Worm (Caenorhabditis elegans) whole organism, young adult: Measurements from ENCODE around the gene T14B1.1.

Experiments used
- B0019.2 ChIP-seq: fragments of 200-800 bp; sonication (Bioruptor generic); conservative IDR thresholded peaks from 2 replicates; pipeline ENCODE4 v1.3.6; 2022; ENCODE audit warnings: missing genetic modification reagents, missing genetic modification characterization, missing compliant biosample characterization
- B0261.1 ChIP-seq: sonication (generic microtip); optimal IDR thresholded peaks from 2 replicates; lab custom pipeline; 2016; ENCODE audit warnings: mild to moderate bottlenecking, missing genetic modification characterization, moderate library complexity, missing compliant biosample characterization
- F22D6.2 ChIP-seq: sonication (generic microtip); optimal IDR thresholded peaks from 2 replicates; lab custom pipeline; 2016; ENCODE audit warnings: mild to moderate bottlenecking, missing genetic modification characterization, missing compliant biosample characterization
- F23B12.7 ChIP-seq: sonication (generic microtip); optimal IDR thresholded peaks from 2 replicates; lab custom pipeline; 2017; ENCODE audit warnings: missing genetic modification characterization, mild to moderate bottlenecking, missing compliant biosample characterization, antibody characterized with exemption, moderate library complexity; ENCODE audit not compliant: insufficient read depth
- F57A8.1 ChIP-seq: fragments of 200-800 bp; sonication (Bioruptor generic); optimal IDR thresholded peaks from 2 replicates; lab custom pipeline; 2018; ENCODE audit warnings: mild to moderate bottlenecking, missing genetic modification characterization, moderate library complexity, missing compliant biosample characterization
- Y79H2A.3 ChIP-seq: fragments of 200-800 bp; sonication (Bioruptor generic); conservative IDR thresholded peaks from 2 replicates; pipeline ENCODE4 v1.3.6; 2022; ENCODE audit warnings: missing genetic modification reagents, missing genetic modification characterization, missing compliant biosample characterization
- ZK185.1 ChIP-seq: sonication (generic microtip); optimal IDR thresholded peaks from 2 replicates; lab custom pipeline; 2016; ENCODE audit warnings: mild to moderate bottlenecking, missing genetic modification characterization, missing compliant biosample characterization; ENCODE audit not compliant: poor library complexity, severe bottlenecking
- ama-1 ChIP-seq, 3 experiments: fragments of 150-350 bp in 1 of 3; sonication (generic microtip) in 2 of 3; optimal IDR thresholded peaks; 2 replicates each; lab custom pipeline; 2014 to 2018; ENCODE audit warnings: missing biosample characterization in 2 of 3, missing genetic modification characterization in 2 of 3, missing genetic modification reagents in 2 of 3
- attf-6 ChIP-seq: fragments of 200-800 bp; sonication (Bioruptor generic); IDR thresholded peaks from 2 replicates; pipeline ENCODE4 v1.3.6; 2022; ENCODE audit warnings: missing genetic modification reagents, missing genetic modification characterization, missing compliant biosample characterization
- bed-2 ChIP-seq: fragments of 200-800 bp; sonication (Bioruptor generic); IDR thresholded peaks from 2 replicates; pipeline ENCODE4 v1.3.6; 2022; ENCODE audit warnings: missing genetic modification reagents, missing genetic modification characterization, missing compliant biosample characterization
- cebp-1 ChIP-seq, 2 experiments: fragments of 200-800 bp in 1 of 2; sonication (Bioruptor generic) in 1 of 2; sonication (generic microtip) in 1 of 2; IDR thresholded peaks in 1 of 2; optimal IDR thresholded peaks in 1 of 2; 2 replicates each; pipeline versions ENCODE4 v1.3.6 to Lab custom; 2017 to 2022; ENCODE audit warnings: missing compliant biosample characterization in 2 of 2, missing genetic modification characterization in 2 of 2, mild to moderate bottlenecking in 1 of 2, missing genetic modification reagents in 1 of 2, moderate library complexity in 1 of 2
- cebp-2 ChIP-seq: fragments of 200-800 bp; sonication (Bioruptor generic); IDR thresholded peaks from 2 replicates; pipeline ENCODE4 v1.3.6; 2022; ENCODE audit warnings: missing genetic modification characterization, missing compliant biosample characterization
- ceh-79 ChIP-seq: sonication (generic microtip); optimal IDR thresholded peaks from 2 replicates; lab custom pipeline; 2017; ENCODE audit warnings: mild to moderate bottlenecking, missing genetic modification characterization, missing compliant biosample characterization
- ceh-91 ChIP-seq: fragments of 200-800 bp; sonication (Bioruptor generic); IDR thresholded peaks from 2 replicates; pipeline ENCODE4 v1.3.6; 2022; ENCODE audit warnings: missing genetic modification reagents, missing genetic modification characterization, missing compliant biosample characterization
- die-1 ChIP-seq: sonication (generic microtip); optimal IDR thresholded peaks from 2 replicates; lab custom pipeline; 2016; ENCODE audit warnings: missing genotype, mild to moderate bottlenecking, missing genetic modification characterization, missing compliant biosample characterization
- fkh-3 ChIP-seq: sonication (generic microtip); optimal IDR thresholded peaks from 2 replicates; lab custom pipeline; 2016; ENCODE audit warnings: mild to moderate bottlenecking, missing genetic modification characterization, missing compliant biosample characterization
- gei-17 ChIP-seq: fragments of 200-800 bp; sonication (Bioruptor generic); optimal IDR thresholded peaks from 2 replicates; lab custom pipeline; 2018; ENCODE audit warnings: mild to moderate bottlenecking, missing genetic modification characterization, missing compliant biosample characterization
- hmg-1.2 ChIP-seq: fragments of 200-800 bp; sonication (Bioruptor generic); IDR thresholded peaks from 2 replicates; pipeline ENCODE4 v1.3.6; 2022; ENCODE audit warnings: missing genetic modification reagents, missing genetic modification characterization, missing compliant biosample characterization
- hsf-1 ChIP-seq: fragments of 200-800 bp; sonication (Bioruptor generic); IDR thresholded peaks from 2 replicates; pipeline ENCODE4 v1.3.6; 2022; ENCODE audit warnings: missing genetic modification reagents, missing genetic modification characterization, missing compliant biosample characterization
- lag-1 ChIP-seq: fragments of 200-800 bp; sonication (Bioruptor generic); IDR thresholded peaks from 2 replicates; pipeline ENCODE4 v1.3.6; 2022; ENCODE audit warnings: missing genetic modification reagents, missing genetic modification characterization, missing compliant biosample characterization
- lin-35 ChIP-seq, 3 experiments: fragments of 150-350 bp in 2 of 3; sonication (generic microtip) in 1 of 3; optimal IDR thresholded peaks; 2 replicates each; lab custom pipeline; 2014 to 2018; ENCODE audit warnings: missing biosample characterization in 3 of 3, missing genetic modification characterization in 3 of 3, missing genetic modification reagents in 3 of 3
- lin-40 ChIP-seq: sonication (generic microtip); optimal IDR thresholded peaks from 2 replicates; lab custom pipeline; 2016; ENCODE audit warnings: missing genetic modification characterization, mild to moderate bottlenecking, missing compliant biosample characterization, missing genotype, missing genetic modification reagents
- lsl-1 ChIP-seq: fragments of 200-800 bp; sonication (Bioruptor generic); optimal IDR thresholded peaks from 2 replicates; lab custom pipeline; 2018; ENCODE audit warnings: mild to moderate bottlenecking, missing genetic modification characterization, moderate library complexity, missing compliant biosample characterization
- nfya-2 ChIP-seq: fragments of 200-800 bp; sonication (Bioruptor generic); IDR thresholded peaks from 2 replicates; pipeline ENCODE4 v1.3.6; 2022; ENCODE audit warnings: missing genetic modification reagents, missing genetic modification characterization, missing compliant biosample characterization
- nhr-120 ChIP-seq: fragments of 200-800 bp; sonication (Bioruptor generic); IDR thresholded peaks from 2 replicates; pipeline ENCODE4 v1.3.6; 2022; ENCODE audit warnings: missing genetic modification characterization, missing compliant biosample characterization
- nhr-27 ChIP-seq: fragments of 200-800 bp; sonication (Bioruptor generic); optimal IDR thresholded peaks from 2 replicates; lab custom pipeline; 2018; ENCODE audit warnings: mild to moderate bottlenecking, missing genetic modification characterization, moderate library complexity, missing compliant biosample characterization
- nhr-80 ChIP-seq: sonication (generic microtip); optimal IDR thresholded peaks from 2 replicates; lab custom pipeline; 2016; ENCODE audit warnings: missing genetic modification characterization, missing compliant biosample characterization
- pha-4 ChIP-seq: fragments of 150-350 bp; sonication (generic microtip); optimal IDR thresholded peaks from 2 replicates; lab custom pipeline; 2014; ENCODE audit warnings: missing biosample characterization, missing genetic modification reagents, missing genetic modification characterization
- rec-8 ChIP-seq, 2 experiments: sonication (generic microtip); optimal IDR thresholded peaks; 2 replicates each; lab custom pipeline; 2016; ENCODE audit warnings: mild to moderate bottlenecking in 2 of 2, missing genetic modification characterization in 2 of 2, missing genetic modification reagents in 2 of 2, missing genotype in 2 of 2, missing biosample characterization in 1 of 2, missing compliant biosample characterization in 1 of 2, moderate library complexity in 1 of 2
- sdz-38 ChIP-seq: sonication (generic microtip); optimal IDR thresholded peaks from 2 replicates; lab custom pipeline; 2016; ENCODE audit warnings: missing genotype, missing genetic modification characterization, missing compliant biosample characterization
- ztf-18 ChIP-seq: sonication (generic microtip); optimal IDR thresholded peaks from 2 replicates; lab custom pipeline; 2016; ENCODE audit warnings: missing genotype, mild to moderate bottlenecking, missing genetic modification characterization, missing compliant biosample characterization
- ztf-26 ChIP-seq: sonication (generic microtip); optimal IDR thresholded peaks from 2 replicates; lab custom pipeline; 2017; ENCODE audit warnings: missing genetic modification characterization, missing compliant biosample characterization
- ztf-28 ChIP-seq: fragments of 200-800 bp; sonication (Bioruptor generic); IDR thresholded peaks from 2 replicates; pipeline ENCODE4 v1.3.6; 2022; ENCODE audit warnings: missing genetic modification reagents, missing genetic modification characterization, missing compliant biosample characterization

T14B1.1 gene

DNA sequence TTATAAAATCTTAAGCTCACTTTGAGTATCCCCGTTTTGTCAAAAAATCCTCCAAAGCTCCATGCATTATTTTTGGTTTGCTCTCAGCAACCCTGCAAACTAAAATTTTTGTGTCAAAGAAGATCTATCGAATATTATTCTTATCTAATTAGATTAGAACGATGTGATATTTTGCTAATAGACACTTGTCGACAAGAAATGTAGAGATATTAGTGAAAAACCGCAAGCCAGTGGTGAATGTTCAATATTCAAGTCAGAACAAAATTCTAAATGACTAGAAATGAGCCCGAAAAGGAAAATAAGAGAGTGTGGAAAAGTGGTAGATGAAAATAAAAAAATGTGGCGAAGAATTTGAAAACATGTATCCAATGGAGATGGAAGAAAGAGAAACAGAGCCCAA lies 6.3 kb upstream of the T14B1.1 start, which contains the start of gene C43C3.4 (continued):
- TF ChIP-seq ztf-28 (GFP tag; lab: Robert Waterston, UW) (no peak), sdz-38 (tag; lab: Kevin White, UChicago) (no peak), cebp-2 (GFP tag; lab: Robert Waterston, UW) (no peak), gei-17 (GFP tag; lab: Kevin White, UChicago) (no peak), cebp-1 (GFP tag; IDR thresholded peaks at IDR 0.05; lab: Robert Waterston, UW) (no peak), cebp-1 (tag; optimal IDR thresholded peaks at IDR 0.05; lab: Kevin White, UChicago) (no peak), ztf-18 (tag; lab: Kevin White, UChicago) (no peak), nhr-27 (tag; lab: Kevin White, UChicago) (no peak), rec-8 (tag; optimal IDR thresholded peaks at IDR 0.05; lab: Kevin White, UChicago) (no peak)

DNA sequence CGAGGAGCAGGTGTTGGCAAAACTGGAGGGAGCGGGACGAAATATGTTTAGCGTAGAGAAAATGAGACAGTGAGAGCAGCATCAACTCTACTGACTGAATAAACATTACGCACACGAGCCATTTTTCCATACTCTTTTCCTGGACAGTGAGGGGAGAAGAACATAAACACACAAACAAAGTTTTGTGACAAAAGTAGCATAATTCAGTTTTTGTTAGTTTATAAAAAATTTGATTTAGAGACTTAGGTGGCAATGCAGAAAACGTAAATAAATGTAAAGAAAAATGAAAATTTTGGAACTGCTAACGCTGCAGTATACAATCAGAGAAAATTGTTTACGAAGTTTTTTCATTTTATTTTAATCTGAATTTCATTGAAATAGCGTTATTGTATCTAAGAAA lies 4.7 kb upstream of the T14B1.1 start:
- TF ChIP-seq nhr-27 (tag; lab: Kevin White, UChicago) (no peak), F22D6.2 (tag; lab: Kevin White, UChicago) (no peak), ama-1 (optimal IDR thresholded peaks at IDR 0.05; lab: Kevin White, UChicago) (no peak), ama-1 (GFP tag; optimal IDR thresholded peaks at IDR 0.05; lab: Kevin White, UChicago) (no peak), nhr-80 (tag; lab: Kevin White, UChicago) (peak; percentile 25), nhr-120 (no peak), ceh-91 (GFP tag; lab: Robert Waterston, UW) (no peak), ceh-79 (tag; lab: Kevin White, UChicago) (no peak), fkh-3 (tag; lab: Kevin White, UChicago) (no peak), rec-8 (tag; optimal IDR thresholded peaks at IDR 0.05; lab: Kevin White, UChicago) (no peak)

- TF ChIP-seq Y79H2A.3 (no peak), bed-2 (GFP tag; lab: Robert Waterston, UW) (no peak), pha-4 (no peak), ztf-26 (tag; lab: Kevin White, UChicago) (peak; percentile 13), F23B12.7 (tag; lab: Kevin White, UChicago) (no peak), B0019.2 (GFP tag; lab: Robert Waterston, UW) (no peak), attf-6 (GFP tag; lab: Robert Waterston, UW) (no peak), lin-40 (tag; lab: Kevin White, UChicago) (peak; percentile 0), lin-35 (GFP tag; optimal IDR thresholded peaks at IDR 0.05; lab: Kevin White, UChicago) (no peak)
- TF ChIP-seq, all 124 proteins: peak for 2
These were observed 1.1 kb downstream of the T14B1.1 start for ce11 chrX:9667391-9667790.

ce11 chrX:9665944-9666343 lies 2.6 kb downstream of the T14B1.1 start:
- TF ChIP-seq nfya-2 (GFP tag; lab: Robert Waterston, UW) (no peak), hsf-1 (no peak), hmg-1.2 (GFP tag; lab: Robert Waterston, UW) (no peak), attf-6 (GFP tag; lab: Robert Waterston, UW) (no peak), B0261.1 (tag; lab: Kevin White, UChicago) (no peak), lag-1 (no peak), lsl-1 (no peak), F57A8.1 (no peak), ZK185.1 (tag; lab: Kevin White, UChicago) (no peak), die-1 (tag; lab: Kevin White, UChicago) (no peak)
